Worm (Caenorhabditis elegans): ENCODE measurements around the gene npp-24.

DNA sequence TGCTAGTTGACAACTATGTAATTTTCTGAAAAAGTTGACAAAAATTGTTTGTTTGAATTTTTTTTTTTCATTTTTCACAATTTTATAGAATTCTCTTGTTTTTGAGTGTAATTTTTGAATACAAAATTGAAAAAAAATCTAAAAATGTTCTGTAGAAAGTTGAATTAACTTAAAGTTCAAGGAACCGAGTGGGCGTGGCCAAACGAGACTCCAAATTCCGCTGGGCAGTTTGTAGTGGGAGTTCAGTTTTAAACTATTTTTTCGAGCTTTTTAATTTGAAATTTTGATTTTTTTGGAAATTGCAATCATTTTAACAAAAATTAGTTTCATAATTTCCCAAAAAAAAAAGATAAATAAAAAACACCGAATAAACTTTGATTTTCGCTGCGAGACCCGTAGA, 31.4 kb downstream of the npp-24 start:
- TF ChIP-seq C17E4.6 (GFP tag; IDR thresholded peaks at IDR 0.05) (no peak), C06A6.2 (GFP tag; conservative IDR thresholded peaks at IDR 0.05) (no peak), hsf-1 (GFP tag; IDR thresholded peaks at IDR 0.05) (no peak), ama-1 (optimal IDR thresholded peaks at IDR 0.05) (no peak), ama-1 (GFP tag; optimal IDR thresholded peaks at IDR 0.05) (no peak), unc-130 (GFP tag; optimal IDR thresholded peaks at IDR 0.05) (no peak), zim-3 (tag; optimal IDR thresholded peaks at IDR 0.05) (no peak), B0261.1 (tag; optimal IDR thresholded peaks at IDR 0.05) (no peak), F57A8.1 (GFP tag; optimal IDR thresholded peaks at IDR 0.05) (no peak), tbp1 (GFP tag; optimal IDR thresholded peaks at IDR 0.05) (no peak)
